Worm (Caenorhabditis elegans): ENCODE data around the gene F45D3.4.

- TF ChIP-seq nfya-1 (tag; optimal IDR thresholded peaks at IDR 0.05; ENCODE audit: borderline replicate concordance, insufficient read depth): no peak
- no peak for TF ChIP-seq F57C9.4 (tag; optimal IDR thresholded peaks at IDR 0.05)
- TF ChIP-seq Y53F4B.3 (GFP tag; IDR thresholded peaks at IDR 0.05): no peak
- TF ChIP-seq snpc-3.4 (tag; optimal IDR thresholded peaks at IDR 0.05): no peak
- no peak for TF ChIP-seq F22D6.2 (tag; optimal IDR thresholded peaks at IDR 0.05)
Observed at ce11 chrV:12518770-12519169, 34.2 kb downstream of the F45D3.4 start.
